Worm (Caenorhabditis elegans): ENCODE results near the gene F59E12.6.

DNA sequence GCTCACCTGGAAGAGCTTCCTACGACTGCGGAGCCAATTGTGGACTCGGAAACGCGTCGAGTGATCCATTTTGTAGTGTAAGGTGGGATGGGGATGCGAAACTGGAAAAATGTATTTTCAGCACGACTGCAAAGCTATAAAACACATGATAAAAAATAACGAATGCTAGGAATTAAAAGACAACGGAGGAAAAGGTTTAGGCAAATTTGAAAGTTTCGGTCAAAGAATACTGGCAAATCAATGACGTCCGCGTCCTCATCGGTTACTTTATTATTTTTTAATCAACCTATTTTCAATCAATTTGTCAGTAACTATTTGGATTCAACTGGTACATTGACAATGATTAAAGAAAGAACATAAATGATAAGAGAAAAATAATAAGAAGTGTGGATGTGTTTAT is 23.0 kb downstream of the F59E12.6 start, which contains the start of gene C17G10.7:
- TF ChIP-seq elt-1 (tag; optimal IDR thresholded peaks at IDR 0.05; ENCODE audit: borderline replicate concordance, insufficient read depth) (no peak), mab-5 (tag; optimal IDR thresholded peaks at IDR 0.05) (no peak), nhr-237 (tag; optimal IDR thresholded peaks at IDR 0.05) (no peak), blmp-1 (tag; optimal IDR thresholded peaks at IDR 0.05) (no peak), nhr-76 (tag; optimal IDR thresholded peaks at IDR 0.05) (no peak), elt-3 (tag; optimal IDR thresholded peaks at IDR 0.05) (no peak), snpc-4 (tag; optimal IDR thresholded peaks at IDR 0.05) (no peak), unc-62 (GFP tag; optimal IDR thresholded peaks at IDR 0.05) (no peak), ztf-11 (tag; optimal IDR thresholded peaks at IDR 0.05) (no peak), nhr-28 (tag; optimal IDR thresholded peaks at IDR 0.05) (no peak), nhr-12 (tag; optimal IDR thresholded peaks at IDR 0.05) (no peak), lsy-2 (tag; optimal IDR thresholded peaks at IDR 0.05) (no peak)

Data from whole organism, mixed stage, embryonic.